Worm (Caenorhabditis elegans) whole organism, early embryonic: ENCODE data around the gene F34D6.1.
"Not testable (repeated sequence)": the region's sequence is repeated elsewhere in the genome, so short reads cannot be mapped to it uniquely, and the experiment has no call there.

Experiments used
- B0310.2 ChIP-seq: sonication (generic microtip); optimal IDR thresholded peaks from 2 replicates; lab custom pipeline; 2016; ENCODE audit warnings: mild to moderate bottlenecking, missing genetic modification characterization, missing compliant biosample characterization
- F13C5.2 ChIP-seq: sonication (generic microtip); optimal IDR thresholded peaks from 2 replicates; lab custom pipeline; 2017; ENCODE audit warnings: mild to moderate bottlenecking, missing genetic modification characterization, inconsistent platforms, missing compliant biosample characterization
- aly-1 ChIP-seq: sonication (generic microtip); optimal IDR thresholded peaks from 2 replicates; lab custom pipeline; 2016; ENCODE audit warnings: missing genetic modification characterization, missing compliant biosample characterization
- ama-1 ChIP-seq: fragments of 150-350 bp; optimal IDR thresholded peaks from 2 replicates; lab custom pipeline; 2014
- ceh-13 ChIP-seq: fragments of 200-800 bp; sonication (Bioruptor generic); optimal IDR thresholded peaks from 2 replicates; lab custom pipeline; 2018; ENCODE audit warnings: mild to moderate bottlenecking, missing genetic modification characterization, missing compliant biosample characterization
- ceh-36 ChIP-seq: sonication (generic microtip); optimal IDR thresholded peaks from 2 replicates; lab custom pipeline; 2016; ENCODE audit warnings: missing genetic modification characterization, inconsistent platforms, missing compliant biosample characterization
- ets-7 ChIP-seq: sonication (generic microtip); optimal IDR thresholded peaks from 2 replicates; lab custom pipeline; 2016; ENCODE audit warnings: missing genotype, missing genetic modification characterization, missing compliant biosample characterization
- flt-1 ChIP-seq: fragments of 200-800 bp; sonication (Bioruptor generic); IDR thresholded peaks from 2 replicates; pipeline ENCODE4 v1.3.6; 2022; ENCODE audit warnings: missing genetic modification characterization, missing compliant biosample characterization
- hmbx-1 ChIP-seq: sonication (generic microtip); optimal IDR thresholded peaks from 2 replicates; lab custom pipeline; 2016; ENCODE audit warnings: mild to moderate bottlenecking, missing genetic modification characterization, missing compliant biosample characterization
- hmg-4 ChIP-seq: fragments of 200-800 bp; sonication (Bioruptor generic); optimal IDR thresholded peaks from 2 replicates; lab custom pipeline; 2018; ENCODE audit warnings: mild to moderate bottlenecking, missing genetic modification characterization, missing compliant biosample characterization
- hnd-1 ChIP-seq: sonication (generic microtip); optimal IDR thresholded peaks from 2 replicates; lab custom pipeline; 2016; ENCODE audit warnings: missing genetic modification characterization, missing compliant biosample characterization
- pes-1 ChIP-seq: fragments of 200-800 bp; sonication (Bioruptor generic); IDR thresholded peaks from 2 replicates; pipeline ENCODE4 v1.3.6; 2022; ENCODE audit warnings: missing genetic modification reagents, missing genetic modification characterization, missing compliant biosample characterization
- scrt-1 ChIP-seq: fragments of 200-800 bp; sonication (Bioruptor generic); IDR thresholded peaks from 2 replicates; pipeline ENCODE4 v1.3.6; 2022; ENCODE audit warnings: missing genetic modification characterization, missing compliant biosample characterization
- sea-1 ChIP-seq: fragments of 200-800 bp; sonication (Bioruptor generic); conservative IDR thresholded peaks from 2 replicates; pipeline ENCODE4 v1.3.6; 2022; ENCODE audit warnings: missing genetic modification characterization, missing compliant biosample characterization
- tbx-11 ChIP-seq: fragments of 200-800 bp; sonication (Bioruptor generic); IDR thresholded peaks from 2 replicates; pipeline ENCODE4 v1.3.6; 2022; ENCODE audit warnings: missing genetic modification characterization, missing compliant biosample characterization
- tbx-37 ChIP-seq: fragments of 200-800 bp; sonication (Bioruptor generic); conservative IDR thresholded peaks from 2 replicates; pipeline ENCODE4 v1.3.6; 2022; ENCODE audit warnings: missing genetic modification reagents, missing genetic modification characterization, missing compliant biosample characterization
- tra-4 ChIP-seq: sonication (generic microtip); optimal IDR thresholded peaks from 2 replicates; lab custom pipeline; 2017; ENCODE audit warnings: missing genetic modification characterization, missing compliant biosample characterization

Gene F34D6.1

ce11 chrII:2677534-2678168 is 3.4 kb downstream of the F34D6.1 start, which contains the start of gene F22E5.17:
Gene F22E5.17 (plus strand): TSS chrII:2678041.
- TF ChIP-seq sea-1 (GFP tag; lab: Robert Waterston, UW), result no peak
- no peak for TF ChIP-seq ets-7 (tag; lab: Kevin White, UChicago)

- not testable (repeated sequence) for TF ChIP-seq B0310.2 (tag; lab: Kevin White, UChicago); tra-4; hnd-1 (tag; lab: Kevin White, UChicago)
Observed at ce11 chrII:2673534-2673933, 7.5 kb downstream of the F34D6.1 start, which contains the start of the genes F22E5.20 and F22E5.1. Gene F22E5.20 (minus strand): TSS chrII:2673634. Gene F22E5.1 (plus strand): TSS chrII:2673775.

- not testable (repeated sequence) for TF ChIP-seq ceh-36 (tag; lab: Kevin White, UChicago); ets-7 (tag; lab: Kevin White, UChicago); ama-1 (lab: Kevin White, UChicago)
Observed at ce11 chrII:2672320-2672719, 8.7 kb downstream of the F34D6.1 start, which contains the start of gene sri-57. Gene sri-57 (minus strand): TSS chrII:2672420.

- TF ChIP-seq aly-1 (tag; lab: Kevin White, UChicago) (no peak), tbx-11 (GFP tag; lab: Robert Waterston, UW) (no peak), tra-4 (no peak), ets-7 (tag; lab: Kevin White, UChicago) (no peak), hmbx-1 (tag; lab: Kevin White, UChicago) (no peak), hnd-1 (tag; lab: Kevin White, UChicago) (no peak), tbx-37 (GFP tag; lab: Robert Waterston, UW) (no peak), F13C5.2 (no peak), pes-1 (GFP tag; lab: Robert Waterston, UW) (no peak), scrt-1 (GFP tag; lab: Robert Waterston, UW) (no peak), hmg-4 (GFP tag; lab: Kevin White, UChicago) (no peak), ama-1 (lab: Kevin White, UChicago) (no peak), ceh-13 (GFP tag; lab: Kevin White, UChicago) (no peak), ceh-36 (tag; lab: Kevin White, UChicago) (no peak), sea-1 (GFP tag; lab: Robert Waterston, UW) (no peak), flt-1 (GFP tag; lab: Robert Waterston, UW) (no peak), B0310.2 (tag; lab: Kevin White, UChicago) (no peak)
Observed at ce11 chrII:2665606-2666005, 15.4 kb downstream of the F34D6.1 start, which contains the start of gene F22E5.22. Gene F22E5.22 (plus strand): TSS chrII:2665906.

- TF ChIP-seq F13C5.2; hmbx-1 (tag; lab: Kevin White, UChicago); flt-1 (GFP tag; lab: Robert Waterston, UW): not testable (repeated sequence)
Observed at ce11 chrII:2665081-2665480, 15.9 kb downstream of the F34D6.1 start, which contains the start of gene F22E5.2. Gene F22E5.2 (plus strand): TSS chrII:2665381.

ce11 chrII:2659364-2659763 is 21.7 kb downstream of the F34D6.1 start, which contains the start of gene gcy-21:
Gene gcy-21 (plus strand): TSS chrII:2659664.
- TF ChIP-seq F13C5.2 (no peak), hmg-4 (GFP tag; lab: Kevin White, UChicago) (no peak), scrt-1 (GFP tag; lab: Robert Waterston, UW) (no peak), ceh-13 (GFP tag; lab: Kevin White, UChicago) (no peak), B0310.2 (tag; lab: Kevin White, UChicago) (no peak), ama-1 (lab: Kevin White, UChicago) (no peak), hnd-1 (tag; lab: Kevin White, UChicago) (no peak), ets-7 (tag; lab: Kevin White, UChicago) (no peak), pes-1 (GFP tag; lab: Robert Waterston, UW) (no peak), sea-1 (GFP tag; lab: Robert Waterston, UW) (no peak)

- no peak for TF ChIP-seq flt-1 (GFP tag; lab: Robert Waterston, UW)
- TF ChIP-seq ceh-36 (tag; lab: Kevin White, UChicago), result no peak
- TF ChIP-seq aly-1 (tag; lab: Kevin White, UChicago), result no peak
- TF ChIP-seq F13C5.2, result no peak
- TF ChIP-seq hmbx-1 (tag; lab: Kevin White, UChicago), result no peak
- TF ChIP-seq hmg-4 (GFP tag; lab: Kevin White, UChicago), result no peak
- no peak for TF ChIP-seq tbx-37 (GFP tag; lab: Robert Waterston, UW)
- no peak for TF ChIP-seq scrt-1 (GFP tag; lab: Robert Waterston, UW)
- no peak for TF ChIP-seq hnd-1 (tag; lab: Kevin White, UChicago)
- no peak for TF ChIP-seq ceh-13 (GFP tag; lab: Kevin White, UChicago)
Observed at ce11 chrII:2656606-2657005, 24.4 kb downstream of the F34D6.1 start, which contains the start of gene sri-47. Gene sri-47 (plus strand): TSS chrII:2656906.

- TF ChIP-seq tra-4 (no peak), hnd-1 (tag; lab: Kevin White, UChicago) (no peak), aly-1 (tag; lab: Kevin White, UChicago) (no peak), hmbx-1 (tag; lab: Kevin White, UChicago) (no peak)
Observed at ce11 chrII:2649539-2649938, 31.5 kb downstream of the F34D6.1 start, which contains the start of the genes F22E5.13 and F22E5.6. Gene F22E5.13 (minus strand): TSS chrII:2649639. Gene F22E5.6 (plus strand): TSS chrII:2649835.
